Worm (Caenorhabditis elegans) whole organism, L4 larva: ENCODE results near the gene mes-6.

Source experiments
- D1046.2 ChIP-seq: fragments of 200-800 bp; sonication (Bioruptor generic); IDR thresholded peaks from 2 replicates; pipeline ENCODE4 v1.3.6; 2022; ENCODE audit warnings: missing genetic modification characterization, missing compliant biosample characterization
- F26F4.8 ChIP-seq: fragments of 200-800 bp; sonication (Bioruptor generic); conservative IDR thresholded peaks from 2 replicates; pipeline ENCODE4 v1.3.6; 2022; ENCODE audit warnings: missing genetic modification characterization, missing compliant biosample characterization
- F49E8.2 ChIP-seq: sonication (generic microtip); optimal IDR thresholded peaks from 2 replicates; lab custom pipeline; 2016; ENCODE audit warnings: missing compliant biosample characterization, mild to moderate bottlenecking, missing genetic modification characterization, borderline replicate concordance
- T26A8.4 ChIP-seq: fragments of 200-800 bp; sonication (Bioruptor generic); IDR thresholded peaks from 2 replicates; pipeline ENCODE4 v1.3.6; 2022; ENCODE audit warnings: missing genetic modification characterization, missing compliant biosample characterization
- Y105C5A.15 ChIP-seq: fragments of 200-800 bp; sonication (Bioruptor generic); IDR thresholded peaks from 2 replicates; pipeline ENCODE4 v1.3.6; 2022; ENCODE audit warnings: missing genetic modification characterization, missing compliant biosample characterization
- Y75B8A.6 ChIP-seq: fragments of 200-800 bp; sonication (Bioruptor generic); IDR thresholded peaks from 2 replicates; pipeline ENCODE4 v1.3.6; 2022; ENCODE audit warnings: missing genetic modification reagents, missing genetic modification characterization, missing compliant biosample characterization
- ZK546.5 ChIP-seq, 2 experiments: sonication (generic microtip); optimal IDR thresholded peaks; 2 replicates each; lab custom pipeline; 2017; ENCODE audit warnings: missing biosample characterization in 2 of 2, missing genetic modification characterization in 2 of 2
- aha-1 ChIP-seq: fragments of 150-350 bp; peaks from one replicate; lab custom pipeline; 2014; ENCODE audit warnings: missing biosample characterization, missing genetic modification characterization
- aly-2 ChIP-seq: sonication (generic microtip); optimal IDR thresholded peaks from 2 replicates; lab custom pipeline; 2018; ENCODE audit warnings: missing biosample characterization, missing genetic modification characterization
- ama-1 ChIP-seq: fragments of 150-350 bp; optimal IDR thresholded peaks from 2 replicates; lab custom pipeline; 2014; ENCODE audit warnings: inconsistent platforms, mixed read lengths
- ceh-32 ChIP-seq: sonication (generic microtip); optimal IDR thresholded peaks from 2 replicates; lab custom pipeline; 2016; ENCODE audit warnings: mild to moderate bottlenecking, missing genetic modification characterization, missing compliant biosample characterization; ENCODE audit not compliant: poor library complexity
- ceh-44 ChIP-seq: fragments of 200-800 bp; sonication (Bioruptor generic); IDR thresholded peaks from 2 replicates; pipeline ENCODE4 v1.3.6; 2022; ENCODE audit warnings: missing genetic modification reagents, missing genetic modification characterization, missing compliant biosample characterization
- ces-1 ChIP-seq: fragments of 150-350 bp; sonication (generic microtip); optimal IDR thresholded peaks from 4 replicates; lab custom pipeline; 2014; ENCODE audit warnings: missing biosample characterization, missing genetic modification reagents, missing genetic modification characterization
- daf-19 ChIP-seq: fragments of 200-800 bp; sonication (Bioruptor generic); conservative IDR thresholded peaks from 2 replicates; pipeline ENCODE4 v1.3.6; 2022; ENCODE audit warnings: missing genetic modification characterization, missing compliant biosample characterization
- dmd-6 ChIP-seq: fragments of 200-800 bp; sonication (Bioruptor generic); IDR thresholded peaks from 2 replicates; pipeline ENCODE4 v1.3.6; 2022; ENCODE audit warnings: missing genetic modification reagents, missing genetic modification characterization, missing compliant biosample characterization
- dmd-9 ChIP-seq: fragments of 200-800 bp; sonication (Bioruptor generic); IDR thresholded peaks from 2 replicates; pipeline ENCODE4 v1.3.6; 2022; ENCODE audit warnings: missing genetic modification reagents, missing genetic modification characterization, missing compliant biosample characterization
- duxl-1 ChIP-seq: sonication (generic microtip); optimal IDR thresholded peaks from 2 replicates; lab custom pipeline; 2016; ENCODE audit warnings: mild to moderate bottlenecking, missing genetic modification characterization, moderate library complexity, missing compliant biosample characterization; ENCODE audit not compliant: poor library complexity
- dve-1 ChIP-seq: sonication (generic microtip); optimal IDR thresholded peaks from 2 replicates; lab custom pipeline; 2017; ENCODE audit warnings: antibody characterized with exemption, mild to moderate bottlenecking, missing genetic modification characterization, missing compliant biosample characterization; ENCODE audit not compliant: insufficient read depth
- egl-27 ChIP-seq: sonication (generic microtip); optimal IDR thresholded peaks from 3 replicates; lab custom pipeline; 2017; ENCODE audit warnings: missing biosample characterization, missing genetic modification reagents, missing genetic modification characterization
- egl-43 ChIP-seq: fragments of 200-800 bp; sonication (Bioruptor generic); IDR thresholded peaks from 2 replicates; pipeline ENCODE4 v1.3.6; 2022; ENCODE audit warnings: missing genetic modification reagents, missing genetic modification characterization, missing compliant biosample characterization
- fkh-10 ChIP-seq: fragments of 150-350 bp; optimal IDR thresholded peaks from 2 replicates; lab custom pipeline; 2014; ENCODE audit warnings: missing biosample characterization, missing genetic modification reagents, missing genetic modification characterization
- hmg-1.1 ChIP-seq: fragments of 200-800 bp; sonication (Bioruptor generic); IDR thresholded peaks from 2 replicates; pipeline ENCODE4 v1.3.6; 2022; ENCODE audit warnings: missing genetic modification reagents, missing genetic modification characterization, missing compliant biosample characterization
- jun-1 ChIP-seq: fragments of 150-350 bp; optimal IDR thresholded peaks from 2 replicates; lab custom pipeline; 2014; ENCODE audit warnings: missing biosample characterization, missing genetic modification reagents, missing genetic modification characterization
- lim-7 ChIP-seq: fragments of 200-800 bp; sonication (Bioruptor generic); IDR thresholded peaks from 2 replicates; pipeline ENCODE4 v1.3.6; 2022; ENCODE audit warnings: missing genetic modification characterization, missing compliant biosample characterization
- lin-1 ChIP-seq: fragments of 200-800 bp; sonication (Bioruptor generic); IDR thresholded peaks from 2 replicates; pipeline ENCODE4 v1.3.6; 2022; ENCODE audit warnings: missing genetic modification reagents, missing genetic modification characterization, missing compliant biosample characterization
- lin-15B ChIP-seq: fragments of 150-350 bp; sonication (generic microtip); optimal IDR thresholded peaks from 3 replicates; lab custom pipeline; 2014; ENCODE audit warnings: missing biosample characterization, missing genetic modification characterization
- lin-38 ChIP-seq: fragments of 200-800 bp; sonication (Bioruptor generic); IDR thresholded peaks from 2 replicates; pipeline ENCODE4 v1.3.6; 2022; ENCODE audit warnings: missing genetic modification reagents, missing genetic modification characterization, missing compliant biosample characterization
- mdl-1 ChIP-seq, 2 experiments: fragments of 150-350 bp in 1 of 2; sonication (generic microtip) in 1 of 2; optimal IDR thresholded peaks; 2 replicates each; lab custom pipeline; 2014 to 2017; ENCODE audit warnings: missing biosample characterization in 2 of 2, missing genetic modification characterization in 2 of 2
- mdt-29 ChIP-seq: fragments of 200-800 bp; sonication (Bioruptor generic); IDR thresholded peaks from 2 replicates; pipeline ENCODE4 v1.3.6; 2022; ENCODE audit warnings: missing genetic modification reagents, missing genetic modification characterization, missing compliant biosample characterization
- mep-1 ChIP-seq: fragments of 150-350 bp; sonication (generic microtip); optimal IDR thresholded peaks from 3 replicates; lab custom pipeline; 2014; ENCODE audit warnings: missing biosample characterization, missing genetic modification characterization
- nhr-11 ChIP-seq: fragments of 150-350 bp; optimal IDR thresholded peaks from 2 replicates; lab custom pipeline; 2014; ENCODE audit warnings: missing biosample characterization, missing genetic modification characterization
- nhr-237 ChIP-seq: sonication (generic microtip); optimal IDR thresholded peaks from 2 replicates; lab custom pipeline; 2017; ENCODE audit warnings: missing biosample characterization, missing genetic modification characterization
- nhr-25 ChIP-seq: sonication (generic microtip); optimal IDR thresholded peaks from 2 replicates; lab custom pipeline; 2017; ENCODE audit warnings: missing genetic modification characterization, mild to moderate bottlenecking, missing compliant biosample characterization, antibody characterized with exemption, moderate library complexity, borderline replicate concordance; ENCODE audit not compliant: insufficient read depth
- nhr-41 ChIP-seq: fragments of 200-800 bp; sonication (Bioruptor generic); IDR thresholded peaks from 2 replicates; pipeline ENCODE4 v1.3.6; 2022; ENCODE audit warnings: missing genetic modification reagents, missing genetic modification characterization, missing compliant biosample characterization
- nhr-42 ChIP-seq: fragments of 200-800 bp; sonication (Bioruptor generic); IDR thresholded peaks from 2 replicates; pipeline ENCODE4 v1.3.6; 2022; ENCODE audit warnings: missing genetic modification characterization, missing compliant biosample characterization
- nhr-6 ChIP-seq: fragments of 150-350 bp; optimal IDR thresholded peaks from 2 replicates; lab custom pipeline; 2014; ENCODE audit warnings: missing biosample characterization, missing genetic modification characterization
- nhr-77 ChIP-seq: fragments of 150-350 bp; optimal IDR thresholded peaks from 2 replicates; lab custom pipeline; 2014; ENCODE audit warnings: missing biosample characterization, missing genetic modification characterization
- pqm-1 ChIP-seq: sonication (generic microtip); optimal IDR thresholded peaks from 2 replicates; lab custom pipeline; 2017; ENCODE audit warnings: missing biosample characterization, missing genetic modification characterization
- rbr-2 ChIP-seq: sonication (generic microtip); optimal IDR thresholded peaks from 2 replicates; lab custom pipeline; 2016; ENCODE audit warnings: missing genotype, missing genetic modification characterization, missing compliant biosample characterization
- snpc-1.2 ChIP-seq: fragments of 200-800 bp; sonication (Bioruptor generic); IDR thresholded peaks from 2 replicates; pipeline ENCODE4 v1.3.6; 2022; ENCODE audit warnings: missing genetic modification reagents, missing genetic modification characterization, missing compliant biosample characterization
- tra-1 ChIP-seq: fragments of 200-800 bp; sonication (Bioruptor generic); IDR thresholded peaks from 2 replicates; pipeline ENCODE4 v1.3.6; 2022; ENCODE audit warnings: missing genetic modification reagents, missing genetic modification characterization, missing compliant biosample characterization
- unc-62 ChIP-seq, 3 experiments: fragments of 150-350 bp in 1 of 3; sonication (generic microtip); optimal IDR thresholded peaks in 2 of 3; peaks in 1 of 3; 1 replicate in 1 of 3; 2 replicates in 2 of 3; lab custom pipeline; 2014 to 2017; ENCODE audit warnings: missing biosample characterization in 3 of 3, missing genetic modification characterization in 3 of 3, missing genetic modification reagents in 3 of 3, missing genotype in 1 of 3
- vab-7 ChIP-seq: fragments of 200-800 bp; sonication (Bioruptor generic); IDR thresholded peaks from 2 replicates; pipeline ENCODE4 v1.3.6; 2022; ENCODE audit warnings: missing genetic modification reagents, missing genetic modification characterization, missing compliant biosample characterization
- zfp-2 ChIP-seq: sonication (generic microtip); optimal IDR thresholded peaks from 2 replicates; lab custom pipeline; 2016; ENCODE audit warnings: mild to moderate bottlenecking, missing genetic modification characterization, missing compliant biosample characterization
- zfp-3 ChIP-seq: fragments of 200-800 bp; sonication (Bioruptor generic); conservative IDR thresholded peaks from 2 replicates; pipeline ENCODE4 v1.3.6; 2022; ENCODE audit warnings: missing genetic modification reagents, missing genetic modification characterization, missing compliant biosample characterization
- zip-11 ChIP-seq: fragments of 200-800 bp; sonication (Bioruptor generic); IDR thresholded peaks from 2 replicates; pipeline ENCODE4 v1.3.6; 2022; ENCODE audit warnings: missing genetic modification characterization, missing compliant biosample characterization

Gene mes-6

ce11 chrIV:8472493-8472892 lies 38.6 kb upstream of the mes-6 start, which contains the start of gene oat-1:
TSS of gene oat-1 (minus strand) at chrIV:8472593.
- TF ChIP-seq nhr-25 (no peak), aly-2 (tag; lab: Kevin White, UChicago) (no peak), mep-1 (tag; lab: Kevin White, UChicago) (no peak), egl-27 (tag; lab: Kevin White, UChicago) (no peak), egl-43 (GFP tag; lab: Robert Waterston, UW) (no peak), Y105C5A.15 (GFP tag; lab: Robert Waterston, UW) (no peak), lin-38 (GFP tag; lab: Robert Waterston, UW) (no peak), pqm-1 (no peak), mdt-29 (GFP tag; lab: Robert Waterston, UW) (no peak), ceh-32 (tag; lab: Kevin White, UChicago) (no peak)

- TF ChIP-seq jun-1 (no peak), ces-1 (GFP tag; lab: Kevin White, UChicago) (no peak), unc-62 (GFP tag; optimal IDR thresholded peaks at IDR 0.05 in 1 of 2; lab: Kevin White, UChicago) (peak in 1 of 2 experiments; percentile 70), unc-62 (tag; optimal IDR thresholded peaks at IDR 0.05; lab: Kevin White, UChicago) (no peak), aha-1 (tag; lab: Kevin White, UChicago) (peak; percentile 4), nhr-237 (tag; lab: Kevin White, UChicago) (no peak), zfp-2 (tag; lab: Kevin White, UChicago) (no peak)
Measured at ce11 chrIV:8473756-8474155, 37.3 kb upstream of the mes-6 start, which contains the start of gene C28C12.11. TSS of gene C28C12.11 (plus strand) at chrIV:8474056.

ce11 chrIV:8475030-8475679 lies 35.9 kb upstream of the mes-6 start:
- TF ChIP-seq ces-1 (GFP tag; lab: Kevin White, UChicago) (no peak), nhr-25 (no peak), lin-1 (GFP tag; lab: Robert Waterston, UW) (no peak), duxl-1 (tag; lab: Kevin White, UChicago) (no peak), nhr-6 (no peak), zfp-3 (GFP tag; lab: Robert Waterston, UW) (no peak), ceh-44 (GFP tag; lab: Robert Waterston, UW) (no peak), mdl-1 (tag; optimal IDR thresholded peaks at IDR 0.05; lab: Kevin White, UChicago) (peak in 1 of 2 experiments; percentile 44), snpc-1.2 (GFP tag; lab: Robert Waterston, UW) (no peak), dmd-9 (GFP tag; lab: Robert Waterston, UW) (no peak), rbr-2 (no peak), nhr-237 (tag; lab: Kevin White, UChicago) (no peak), dmd-6 (GFP tag; lab: Robert Waterston, UW) (peak; percentile 57; the same call in 1 of the 2 replicates), ZK546.5 (tag; optimal IDR thresholded peaks at IDR 0.05; lab: Kevin White, UChicago) (no peak), daf-19 (GFP tag; lab: Robert Waterston, UW) (no peak), fkh-10 (GFP tag; lab: Kevin White, UChicago) (no peak), aha-1 (tag; lab: Kevin White, UChicago) (peak; percentile 94), dve-1 (tag; lab: Kevin White, UChicago) (no peak), egl-27 (tag; lab: Kevin White, UChicago) (no peak), T26A8.4 (GFP tag; lab: Robert Waterston, UW) (no peak), ama-1 (no peak), nhr-42 (no peak), F26F4.8 (GFP tag; lab: Robert Waterston, UW) (no peak), vab-7 (GFP tag; lab: Robert Waterston, UW) (no peak), lim-7 (no peak), D1046.2 (no peak), F49E8.2 (no peak), tra-1 (GFP tag; lab: Robert Waterston, UW) (no peak), hmg-1.1 (no peak), lin-15B (tag; lab: Kevin White, UChicago) (no peak), nhr-41 (GFP tag; lab: Robert Waterston, UW) (no peak), Y75B8A.6 (GFP tag; lab: Robert Waterston, UW) (no peak), nhr-11 (tag; lab: Kevin White, UChicago) (no peak), nhr-77 (tag; lab: Kevin White, UChicago) (peak; percentile 26), aly-2 (tag; lab: Kevin White, UChicago) (no peak), zip-11 (GFP tag; lab: Robert Waterston, UW) (no peak)
